Fruit fly (Drosophila melanogaster) whole organism, embryonic: Measurements from ENCODE around the gene CG46311.

Source experiments
- C15 ChIP-seq: fragments of 200-800 bp; sonication (Bioruptor generic); IDR thresholded peaks from 3 replicates; pipeline ENCODE4 v1.3.6; 2022; ENCODE audit warnings: missing biosample characterization, missing genetic modification characterization
- CG12391 ChIP-seq: fragments of 200-800 bp; sonication (Bioruptor generic); optimal IDR thresholded peaks from 3 replicates; lab custom pipeline; 2018; ENCODE audit warnings: missing biosample characterization, mild to moderate bottlenecking, missing genetic modification characterization, moderate library complexity
- CG17568 ChIP-seq: fragments of 200-800 bp; sonication (Bioruptor generic); optimal IDR thresholded peaks from 2 replicates; lab custom pipeline; 2018; ENCODE audit warnings: missing biosample characterization, mild to moderate bottlenecking, missing genetic modification characterization, moderate library complexity
- CG3726 ChIP-seq: fragments of 200-800 bp; sonication (Bioruptor generic); IDR thresholded peaks from 3 replicates; pipeline ENCODE4, ENCODE4 v1.3.6; 2022; ENCODE audit warnings: missing biosample characterization, missing genetic modification characterization
- CG6254 ChIP-seq: fragments of 200-800 bp; sonication (Bioruptor generic); optimal IDR thresholded peaks from 3 replicates; lab custom pipeline; 2017; ENCODE audit warnings: mild to moderate bottlenecking, missing biosample characterization, missing genetic modification reagents, missing genetic modification characterization
- chn ChIP-seq: fragments of 200-800 bp; sonication (Bioruptor generic); optimal IDR thresholded peaks from 2 replicates; lab custom pipeline; 2016; ENCODE audit warnings: missing biosample characterization, missing genetic modification characterization
- kni ChIP-seq: fragments of 200-800 bp; sonication (Bioruptor generic); optimal IDR thresholded peaks from 3 replicates; lab custom pipeline; 2017; ENCODE audit warnings: mild to moderate bottlenecking, missing biosample characterization, missing genetic modification reagents, missing genetic modification characterization
- sob ChIP-seq: fragments of 200-800 bp; sonication (Bioruptor generic); IDR thresholded peaks from 2 replicates; pipeline ENCODE4 v1.3.6; 2022; ENCODE audit warnings: missing biosample characterization, missing genetic modification characterization

DNA sequence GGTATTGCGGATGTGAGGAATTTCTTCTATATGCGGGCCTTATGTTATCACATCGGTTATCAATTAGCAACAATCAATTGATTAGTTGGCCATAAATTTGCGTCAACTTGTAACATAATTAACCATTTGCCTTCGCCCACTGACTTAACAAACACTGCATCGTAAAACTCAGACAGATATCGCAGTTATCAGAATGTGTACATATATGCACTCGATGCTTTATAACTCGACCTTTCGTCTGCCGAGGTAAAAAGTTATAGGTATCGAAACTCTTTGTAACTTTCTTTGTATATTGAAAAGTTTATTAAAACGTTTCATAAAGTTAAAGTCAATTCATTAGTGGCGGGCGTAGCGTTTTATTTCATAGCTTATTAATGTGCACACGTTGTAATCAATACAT, 581 bp upstream of the CG46311 start:
- TF ChIP-seq C15 (GFP tag; lab: Robert Waterston, UW) (no peak), chn (GFP tag; lab: Kevin White, UChicago) (no peak), CG12391 (tag; lab: Kevin White, UChicago) (no peak), CG17568 (GFP tag; lab: Kevin White, UChicago) (no peak), CG6254 (no peak), CG3726 (no peak), kni (GFP tag; lab: Kevin White, UChicago) (no peak), sob (GFP tag; lab: Robert Waterston, UW) (no peak)
